Worm (Caenorhabditis elegans): ENCODE data around the gene W05H9.2.

Gene W05H9.2

ce11 chrX:6224841-6225240, 42.0 kb upstream of the W05H9.2 start:
- TF ChIP-seq zfh-2 (GFP tag; conservative IDR thresholded peaks at IDR 0.05) = 0 out of 2 replicates have a peak, but pooled peaks have one; percentile 21
- no peak for TF ChIP-seq sdz-38 (tag; optimal IDR thresholded peaks at IDR 0.05)

DNA sequence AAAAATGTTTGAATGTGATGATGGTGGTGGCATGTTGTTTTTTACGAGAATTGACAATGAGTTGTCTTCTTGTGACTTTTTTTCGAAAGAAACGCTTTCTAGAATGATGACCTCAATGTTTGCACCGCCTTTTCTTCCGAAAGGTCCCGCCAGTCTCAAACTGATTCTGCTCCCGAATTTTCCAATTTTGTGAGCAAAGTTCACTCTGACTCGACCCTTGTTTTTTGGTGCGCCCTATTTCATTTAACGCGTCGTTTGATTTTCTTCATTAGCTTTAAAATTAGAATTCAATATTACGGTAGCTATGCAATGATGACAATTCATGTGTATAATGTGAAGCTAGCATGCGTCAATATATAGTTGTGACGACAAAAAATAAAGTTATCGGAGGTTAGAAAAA, 36.2 kb upstream of the W05H9.2 start, which contains the start of gene lite-1:
Gene lite-1, minus strand, starts transcription at position 101 of the 400 bp plus-strand sequence.
- TF ChIP-seq mel-28 (tag; optimal IDR thresholded peaks at IDR 0.05; ENCODE audit: borderline replicate concordance) (no peak), pbrm-1 (GFP tag; IDR thresholded peaks at IDR 0.05) (no peak), aptf-3 (GFP tag; IDR thresholded peaks at IDR 0.05) (no peak)

DNA sequence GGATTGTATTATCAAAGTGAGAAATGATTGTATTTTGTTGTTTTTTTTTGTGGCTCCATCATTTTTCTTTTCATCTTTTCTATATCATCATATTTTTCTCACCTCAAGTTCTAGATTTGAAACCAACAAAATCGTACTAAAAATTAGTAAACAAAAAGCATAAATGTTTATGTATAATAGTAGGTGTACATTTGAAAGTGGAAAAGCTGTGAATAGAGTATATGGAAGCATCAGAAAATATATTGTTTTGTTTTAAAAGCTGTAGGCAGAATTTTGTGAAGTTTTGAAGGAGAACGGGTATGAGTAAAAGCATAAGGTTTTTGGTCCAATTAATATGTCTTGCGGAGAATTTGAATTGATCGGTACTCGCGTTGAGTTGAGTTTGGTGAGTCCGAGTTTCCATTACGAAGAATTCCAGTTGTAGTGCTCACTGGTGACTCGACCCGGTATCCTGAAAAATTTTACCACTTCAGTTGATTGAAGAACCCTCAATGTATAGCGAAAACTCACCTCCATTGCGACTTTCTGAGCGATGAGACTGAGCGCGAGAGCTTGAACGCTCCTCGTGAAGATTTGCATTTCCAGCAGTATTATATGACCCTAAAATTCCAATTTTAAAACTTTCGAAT, 33.7 kb upstream of the W05H9.2 start, which contains the start of gene C14F11.4:
Gene C14F11.4, minus strand, starts transcription at position 51 of the 629 bp plus-strand sequence.
- TF ChIP-seq chd-7 (tag; optimal IDR thresholded peaks at IDR 0.05) (no peak), Y79H2A.3 (GFP tag; conservative IDR thresholded peaks at IDR 0.05) (no peak), nhr-179 (tag; optimal IDR thresholded peaks at IDR 0.05) (no peak), ceh-27 (GFP tag; optimal IDR thresholded peaks at IDR 0.05) (no peak), attf-6 (GFP tag; IDR thresholded peaks at IDR 0.05) (no peak), let-607 (tag; optimal IDR thresholded peaks at IDR 0.05) (no peak), nhr-120 (GFP tag; IDR thresholded peaks at IDR 0.05) (0 out of 2 replicates have a peak, but pooled peaks have one; percentile 62), lin-35 (GFP tag; optimal IDR thresholded peaks at IDR 0.05) (no peak), ztf-6 (GFP tag; IDR thresholded peaks at IDR 0.05) (no peak), sea-2 (GFP tag; IDR thresholded peaks at IDR 0.05) (no peak), egrh-3 (GFP tag; IDR thresholded peaks at IDR 0.05) (no peak), C17E4.6 (GFP tag; IDR thresholded peaks at IDR 0.05) (no peak), T07F8.4 (tag; optimal IDR thresholded peaks at IDR 0.05) (no peak), B0019.2 (GFP tag; conservative IDR thresholded peaks at IDR 0.05) (no peak), Y67H2A.10 (GFP tag; conservative IDR thresholded peaks at IDR 0.05) (no peak), ekl-4 (GFP tag; IDR thresholded peaks at IDR 0.05) (0 out of 2 replicates have a peak, but pooled peaks have one; percentile 34), hlh-12 (tag; optimal IDR thresholded peaks at IDR 0.05) (no peak), C06A6.2 (GFP tag; conservative IDR thresholded peaks at IDR 0.05) (no peak), atf-7 (tag; optimal IDR thresholded peaks at IDR 0.05) (no peak), D2030.7 (GFP tag; IDR thresholded peaks at IDR 0.05) (no peak), Y53F4B.3 (GFP tag; IDR thresholded peaks at IDR 0.05) (no peak), mcd-1 (GFP tag; IDR thresholded peaks at IDR 0.05) (0 out of 2 replicates have a peak, but pooled peaks have one; percentile 12), hrde-1 (tag; optimal IDR thresholded peaks at IDR 0.05; ENCODE audit: borderline replicate concordance) (no peak), rpc-1 (optimal IDR thresholded peaks at IDR 0.05) (no peak), rpc-1 (tag; optimal IDR thresholded peaks at IDR 0.05) (no peak), sptf-2 (GFP tag; optimal IDR thresholded peaks at IDR 0.05) (no peak), somi-1 (GFP tag; optimal IDR thresholded peaks at IDR 0.05) (no peak), lin-40 (tag; optimal IDR thresholded peaks at IDR 0.05) (no peak), hmg-1.2 (GFP tag; IDR thresholded peaks at IDR 0.05) (0 out of 2 replicates have a peak, but pooled peaks have one; percentile 7), dox-1 (GFP tag; IDR thresholded peaks at IDR 0.05) (no peak), attf-3 (GFP tag; conservative IDR thresholded peaks at IDR 0.05) (no peak), madf-6 (GFP tag; IDR thresholded peaks at IDR 0.05) (no peak)

Measured in whole organism, young adult.